Worm (Caenorhabditis elegans) whole organism, midembryonic: Measurements from ENCODE around the gene ubxn-4.

Experiments
- T22C8.4 ChIP-seq: fragments of 200-800 bp; sonication (Bioruptor generic); IDR thresholded peaks from 2 replicates; pipeline ENCODE4 v1.3.6; 2022; ENCODE audit warnings: missing genetic modification characterization, missing compliant biosample characterization
- cog-1 ChIP-seq: sonication (generic microtip); optimal IDR thresholded peaks from 2 replicates; lab custom pipeline; 2016; ENCODE audit warnings: missing genetic modification characterization, missing compliant biosample characterization
- flt-1 ChIP-seq: fragments of 200-800 bp; sonication (Bioruptor generic); IDR thresholded peaks from 2 replicates; pipeline ENCODE4 v1.3.6; 2022; ENCODE audit warnings: missing genetic modification characterization, missing compliant biosample characterization
- klf-2 ChIP-seq: fragments of 200-800 bp; sonication (Bioruptor generic); conservative IDR thresholded peaks from 2 replicates; pipeline ENCODE4 v1.3.6; 2022; ENCODE audit warnings: missing genetic modification reagents, missing genetic modification characterization, missing compliant biosample characterization
- med-1 ChIP-seq: sonication (generic microtip); optimal IDR thresholded peaks from 2 replicates; lab custom pipeline; 2017; ENCODE audit warnings: missing genetic modification characterization, mild to moderate bottlenecking, missing compliant biosample characterization, antibody characterized with exemption, missing genetic modification reagents; ENCODE audit not compliant: insufficient read depth
- ref-1 ChIP-seq: fragments of 200-800 bp; sonication (Bioruptor generic); conservative IDR thresholded peaks from 2 replicates; pipeline ENCODE4 v1.3.6; 2022; ENCODE audit warnings: missing genetic modification reagents, missing genetic modification characterization, missing compliant biosample characterization
- tab-1 ChIP-seq: fragments of 200-800 bp; sonication (Bioruptor generic); IDR thresholded peaks from 2 replicates; pipeline ENCODE4 v1.3.6; 2022; ENCODE audit warnings: missing genetic modification characterization, missing compliant biosample characterization
- ztf-23 ChIP-seq: fragments of 200-800 bp; sonication (Bioruptor generic); IDR thresholded peaks from 2 replicates; pipeline ENCODE4 v1.3.6; 2022; ENCODE audit warnings: missing genetic modification reagents, missing genetic modification characterization, missing compliant biosample characterization
- ztf-29 ChIP-seq: fragments of 200-800 bp; sonication (Bioruptor generic); IDR thresholded peaks from 2 replicates; pipeline ENCODE4 v1.3.6; 2022; ENCODE audit warnings: missing genetic modification reagents, missing genetic modification characterization, missing compliant biosample characterization

DNA sequence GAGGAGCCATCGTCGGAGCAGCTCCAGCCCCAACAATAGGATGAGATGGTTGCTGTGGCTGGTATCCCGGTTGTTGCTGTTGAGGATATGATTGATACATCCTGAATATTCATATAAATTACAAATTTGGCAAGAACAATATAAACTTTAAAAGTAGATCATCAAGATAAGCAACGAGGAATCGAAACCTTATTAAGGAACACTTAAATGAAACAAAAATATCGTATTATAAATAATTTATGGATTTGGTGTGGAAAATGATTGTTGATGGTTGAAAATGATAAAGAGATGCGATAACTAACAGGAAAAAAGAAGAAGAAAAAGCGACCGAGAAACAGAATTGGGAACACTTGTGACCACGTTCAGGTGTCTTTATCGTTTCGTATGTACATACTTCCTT is 34.0 kb upstream of the ubxn-4 start, which contains the start of gene pqn-96:
- TF ChIP-seq cog-1 (tag; lab: Kevin White, UChicago) (no peak), ztf-23 (GFP tag; lab: Robert Waterston, UW) (no peak), T22C8.4 (GFP tag; lab: Robert Waterston, UW) (no peak), ref-1 (GFP tag; lab: Robert Waterston, UW) (no peak), tab-1 (no peak), flt-1 (GFP tag; lab: Robert Waterston, UW) (no peak), ztf-29 (GFP tag; lab: Robert Waterston, UW) (no peak), klf-2 (GFP tag; lab: Robert Waterston, UW) (no peak), med-1 (no peak)
